Worm (Caenorhabditis elegans) whole organism, young adult: Measurements from ENCODE around the gene dhhc-10.

ENCODE experiments used
- B0035.1 ChIP-seq: sonication (generic microtip); optimal IDR thresholded peaks from 2 replicates; lab custom pipeline; 2016; ENCODE audit warnings: missing genetic modification characterization, mild to moderate bottlenecking, missing compliant biosample characterization, missing genotype, missing genetic modification reagents
- B0261.1 ChIP-seq: sonication (generic microtip); optimal IDR thresholded peaks from 2 replicates; lab custom pipeline; 2016; ENCODE audit warnings: mild to moderate bottlenecking, missing genetic modification characterization, moderate library complexity, missing compliant biosample characterization
- C17E4.6 ChIP-seq: fragments of 200-800 bp; sonication (Bioruptor generic); IDR thresholded peaks from 2 replicates; pipeline ENCODE4 v1.3.6; 2022; ENCODE audit warnings: missing genetic modification reagents, missing genetic modification characterization, missing compliant biosample characterization
- F23B12.7 ChIP-seq: sonication (generic microtip); optimal IDR thresholded peaks from 2 replicates; lab custom pipeline; 2017; ENCODE audit warnings: missing genetic modification characterization, mild to moderate bottlenecking, missing compliant biosample characterization, antibody characterized with exemption, moderate library complexity; ENCODE audit not compliant: insufficient read depth
- F33H1.4 ChIP-seq: fragments of 200-800 bp; sonication (Bioruptor generic); IDR thresholded peaks from 2 replicates; pipeline ENCODE4 v1.3.6; 2022; ENCODE audit warnings: missing genetic modification reagents, missing genetic modification characterization, missing compliant biosample characterization
- F49E8.2 ChIP-seq: sonication (generic microtip); optimal IDR thresholded peaks from 3 replicates; lab custom pipeline; 2017; ENCODE audit warnings: missing genetic modification characterization, mild to moderate bottlenecking, missing compliant biosample characterization, antibody characterized with exemption, moderate library complexity; ENCODE audit not compliant: insufficient read depth
- Y53G8AR.9 ChIP-seq: fragments of 200-800 bp; sonication (Bioruptor generic); conservative IDR thresholded peaks from 2 replicates; pipeline ENCODE4 v1.3.6; 2022; ENCODE audit warnings: missing genetic modification reagents, missing genetic modification characterization, missing compliant biosample characterization
- ZK185.1 ChIP-seq: sonication (generic microtip); optimal IDR thresholded peaks from 2 replicates; lab custom pipeline; 2016; ENCODE audit warnings: mild to moderate bottlenecking, missing genetic modification characterization, missing compliant biosample characterization; ENCODE audit not compliant: poor library complexity, severe bottlenecking
- aptf-2 ChIP-seq: fragments of 200-800 bp; sonication (Bioruptor generic); conservative IDR thresholded peaks from 2 replicates; pipeline ENCODE4 v1.3.6; 2022; ENCODE audit warnings: missing genetic modification reagents, missing genetic modification characterization, missing compliant biosample characterization
- athp-1 ChIP-seq: sonication (generic microtip); optimal IDR thresholded peaks from 2 replicates; lab custom pipeline; 2017; ENCODE audit warnings: mild to moderate bottlenecking, missing genetic modification characterization, missing compliant biosample characterization
- attf-5 ChIP-seq: fragments of 200-800 bp; sonication (Bioruptor generic); optimal IDR thresholded peaks from 2 replicates; lab custom pipeline; 2018; ENCODE audit warnings: mild to moderate bottlenecking, missing genetic modification characterization, missing compliant biosample characterization
- bed-2 ChIP-seq: fragments of 200-800 bp; sonication (Bioruptor generic); IDR thresholded peaks from 2 replicates; pipeline ENCODE4 v1.3.6; 2022; ENCODE audit warnings: missing genetic modification reagents, missing genetic modification characterization, missing compliant biosample characterization
- ccch-3 ChIP-seq: fragments of 200-800 bp; sonication (Bioruptor generic); optimal IDR thresholded peaks from 2 replicates; lab custom pipeline; 2018; ENCODE audit warnings: mild to moderate bottlenecking, missing genetic modification characterization, missing compliant biosample characterization
- cebp-1 ChIP-seq, 2 experiments: fragments of 200-800 bp in 1 of 2; sonication (Bioruptor generic) in 1 of 2; sonication (generic microtip) in 1 of 2; IDR thresholded peaks in 1 of 2; optimal IDR thresholded peaks in 1 of 2; 2 replicates each; pipeline versions ENCODE4 v1.3.6 to Lab custom; 2017 to 2022; ENCODE audit warnings: missing compliant biosample characterization in 2 of 2, missing genetic modification characterization in 2 of 2, mild to moderate bottlenecking in 1 of 2, missing genetic modification reagents in 1 of 2, moderate library complexity in 1 of 2
- ceh-40 ChIP-seq: fragments of 200-800 bp; sonication (Bioruptor generic); IDR thresholded peaks from 2 replicates; pipeline ENCODE4 v1.3.6; 2022; ENCODE audit warnings: missing genetic modification characterization, missing compliant biosample characterization
- dox-1 ChIP-seq: fragments of 200-800 bp; sonication (Bioruptor generic); IDR thresholded peaks from 2 replicates; pipeline ENCODE4 v1.3.6; 2022; ENCODE audit warnings: missing genetic modification reagents, missing genetic modification characterization, missing compliant biosample characterization
- dpff-1 ChIP-seq: sonication (generic microtip); optimal IDR thresholded peaks from 2 replicates; lab custom pipeline; 2017; ENCODE audit warnings: mild to moderate bottlenecking, missing genetic modification characterization, missing compliant biosample characterization
- egrh-3 ChIP-seq: fragments of 200-800 bp; sonication (Bioruptor generic); IDR thresholded peaks from 2 replicates; pipeline ENCODE4 v1.3.6; 2022; ENCODE audit warnings: missing genetic modification reagents, missing genetic modification characterization, missing compliant biosample characterization
- ets-4 ChIP-seq: fragments of 200-800 bp; sonication (Bioruptor generic); optimal IDR thresholded peaks from 2 replicates; lab custom pipeline; 2018; ENCODE audit warnings: mild to moderate bottlenecking, missing genetic modification characterization, missing compliant biosample characterization
- hlh-26 ChIP-seq: fragments of 200-800 bp; sonication (Bioruptor generic); conservative IDR thresholded peaks from 2 replicates; pipeline ENCODE4 v1.3.6; 2022; ENCODE audit warnings: missing genetic modification reagents, missing genetic modification characterization, missing compliant biosample characterization
- hrde-1 ChIP-seq: sonication (generic microtip); optimal IDR thresholded peaks from 2 replicates; lab custom pipeline; 2016; ENCODE audit warnings: missing genetic modification characterization, mild to moderate bottlenecking, missing compliant biosample characterization, moderate library complexity, missing genotype, missing genetic modification reagents, borderline replicate concordance
- let-607 ChIP-seq, 2 experiments: fragments of 200-800 bp in 1 of 2; sonication (Bioruptor generic) in 1 of 2; sonication (generic microtip) in 1 of 2; optimal IDR thresholded peaks; 2 replicates each; lab custom pipeline; 2016 to 2018; ENCODE audit warnings: mild to moderate bottlenecking in 2 of 2, missing compliant biosample characterization in 2 of 2, missing genetic modification characterization in 2 of 2, moderate library complexity in 2 of 2, missing genotype in 1 of 2
- lin-35 ChIP-seq, 3 experiments: fragments of 150-350 bp in 2 of 3; sonication (generic microtip) in 1 of 3; optimal IDR thresholded peaks; 2 replicates each; lab custom pipeline; 2014 to 2018; ENCODE audit warnings: missing biosample characterization in 3 of 3, missing genetic modification characterization in 3 of 3, missing genetic modification reagents in 3 of 3
- lin-40 ChIP-seq: sonication (generic microtip); optimal IDR thresholded peaks from 2 replicates; lab custom pipeline; 2016; ENCODE audit warnings: missing genetic modification characterization, mild to moderate bottlenecking, missing compliant biosample characterization, missing genotype, missing genetic modification reagents
- lin-54 ChIP-seq: fragments of 200-800 bp; sonication (Bioruptor generic); optimal IDR thresholded peaks from 2 replicates; lab custom pipeline; 2018; ENCODE audit warnings: mild to moderate bottlenecking, missing genetic modification characterization, missing compliant biosample characterization
- lir-1 ChIP-seq: fragments of 200-800 bp; sonication (Bioruptor generic); conservative IDR thresholded peaks from 2 replicates; pipeline ENCODE4 v1.3.6; 2022; ENCODE audit warnings: missing genetic modification reagents, missing genetic modification characterization, missing compliant biosample characterization
- madf-10 ChIP-seq: sonication (generic microtip); optimal IDR thresholded peaks from 2 replicates; lab custom pipeline; 2016; ENCODE audit warnings: mild to moderate bottlenecking, missing genetic modification characterization, missing compliant biosample characterization
- madf-8 ChIP-seq: fragments of 200-800 bp; sonication (Bioruptor generic); conservative IDR thresholded peaks from 2 replicates; pipeline ENCODE4 v1.3.6; 2022; ENCODE audit warnings: missing genetic modification reagents, missing genetic modification characterization, missing compliant biosample characterization
- mcd-1 ChIP-seq: fragments of 200-800 bp; sonication (Bioruptor generic); IDR thresholded peaks from 2 replicates; pipeline ENCODE4 v1.3.6; 2022; ENCODE audit warnings: missing genetic modification reagents, missing genetic modification characterization, missing compliant biosample characterization
- nfyb-1 ChIP-seq: fragments of 200-800 bp; sonication (Bioruptor generic); IDR thresholded peaks from 2 replicates; pipeline ENCODE4 v1.3.6; 2022; ENCODE audit warnings: missing genetic modification reagents, missing genetic modification characterization, missing compliant biosample characterization
- nhr-80 ChIP-seq: sonication (generic microtip); optimal IDR thresholded peaks from 2 replicates; lab custom pipeline; 2016; ENCODE audit warnings: missing genetic modification characterization, missing compliant biosample characterization
- pbrm-1 ChIP-seq: fragments of 200-800 bp; sonication (Bioruptor generic); IDR thresholded peaks from 2 replicates; pipeline ENCODE4 v1.3.6; 2022; ENCODE audit warnings: missing genetic modification reagents, missing genetic modification characterization, missing compliant biosample characterization
- pha-4 ChIP-seq: fragments of 150-350 bp; sonication (generic microtip); optimal IDR thresholded peaks from 2 replicates; lab custom pipeline; 2014; ENCODE audit warnings: missing biosample characterization, missing genetic modification reagents, missing genetic modification characterization
- rpc-1 ChIP-seq, 2 experiments: fragments of 150-350 bp in 1 of 2; sonication (generic microtip) in 1 of 2; optimal IDR thresholded peaks; 2 replicates each; lab custom pipeline; 2014 to 2018; ENCODE audit warnings: missing biosample characterization in 1 of 2, missing genetic modification characterization in 1 of 2, missing genetic modification reagents in 1 of 2, missing genotype in 1 of 2
- snpc-1.3 ChIP-seq: sonication (generic microtip); optimal IDR thresholded peaks from 2 replicates; lab custom pipeline; 2017; ENCODE audit warnings: missing genetic modification characterization, mild to moderate bottlenecking, missing compliant biosample characterization, antibody characterized with exemption, moderate library complexity, missing genotype, missing genetic modification reagents; ENCODE audit not compliant: insufficient read depth
- snpc-4 ChIP-seq, 5 experiments: fragments of 150-350 bp in 1 of 5; sonication (generic microtip) in 4 of 5; optimal IDR thresholded peaks; 2 replicates each; lab custom pipeline; 2014 to 2018; ENCODE audit warnings: missing genetic modification characterization in 5 of 5, missing biosample characterization in 3 of 5, antibody characterized with exemption in 2 of 5, mild to moderate bottlenecking in 2 of 5, missing compliant biosample characterization in 2 of 5, missing genotype in 2 of 5, moderate library complexity in 2 of 5, missing genetic modification reagents in 1 of 5
- somi-1 ChIP-seq: fragments of 200-800 bp; sonication (Bioruptor generic); optimal IDR thresholded peaks from 2 replicates; lab custom pipeline; 2018; ENCODE audit warnings: mild to moderate bottlenecking, missing genetic modification characterization, missing compliant biosample characterization
- tbp1 ChIP-seq: fragments of 200-800 bp; sonication (Bioruptor generic); optimal IDR thresholded peaks from 2 replicates; lab custom pipeline; 2018; ENCODE audit warnings: mild to moderate bottlenecking, missing genetic modification characterization, missing compliant biosample characterization
- tbx-9 ChIP-seq: sonication (generic microtip); optimal IDR thresholded peaks from 2 replicates; lab custom pipeline; 2016; ENCODE audit warnings: borderline replicate concordance, missing genetic modification characterization, inconsistent platforms, missing compliant biosample characterization
- tlf-1 ChIP-seq: fragments of 200-800 bp; sonication (Bioruptor generic); optimal IDR thresholded peaks from 2 replicates; lab custom pipeline; 2018; ENCODE audit warnings: mild to moderate bottlenecking, missing genetic modification characterization, missing compliant biosample characterization
- unc-130 ChIP-seq: sonication (generic microtip); optimal IDR thresholded peaks from 2 replicates; lab custom pipeline; 2016; ENCODE audit warnings: missing genetic modification reagents, missing genetic modification characterization, missing compliant biosample characterization
- xnd-1 ChIP-seq: sonication (generic microtip); optimal IDR thresholded peaks from 2 replicates; lab custom pipeline; 2016; ENCODE audit warnings: missing genotype, missing genetic modification reagents, missing genetic modification characterization, missing compliant biosample characterization
- ztf-26 ChIP-seq: sonication (generic microtip); optimal IDR thresholded peaks from 2 replicates; lab custom pipeline; 2017; ENCODE audit warnings: missing genetic modification characterization, missing compliant biosample characterization

dhhc-10 gene

ce11 chrX:4706755-4707226 lies at the start of gene dhhc-10:
dhhc-10 (plus strand) TSS chrX:4707176.
- TF ChIP-seq pbrm-1: 0 out of 2 replicates have a peak, but pooled peaks have one; percentile 35
- TF ChIP-seq mcd-1 (GFP tag; lab: Robert Waterston, UW): peak; percentile 29; the same call in 1 of the 2 replicates
- TF ChIP-seq ZK185.1 (tag; lab: Kevin White, UChicago): peak; percentile 45
- no peak for TF ChIP-seq aptf-2
- peak; percentile 97 for TF ChIP-seq nhr-80 (tag; lab: Kevin White, UChicago)
- TF ChIP-seq lin-35 (GFP tag; optimal IDR thresholded peaks at IDR 0.05; lab: Kevin White, UChicago): peak in 1 of 3 experiments; percentile 21
- TF ChIP-seq tbp1 (GFP tag; lab: Kevin White, UChicago): peak; percentile 7
- TF ChIP-seq attf-5: peak; percentile 9
- no peak for TF ChIP-seq hlh-26 (GFP tag; lab: Robert Waterston, UW)
- TF ChIP-seq lin-54 (GFP tag; lab: Kevin White, UChicago): peak; percentile 8
- no peak for TF ChIP-seq B0261.1 (tag; lab: Kevin White, UChicago)
- no peak for TF ChIP-seq somi-1 (GFP tag; lab: Kevin White, UChicago)
- peak; percentile 23 for TF ChIP-seq lin-40 (tag; lab: Kevin White, UChicago)
- TF ChIP-seq snpc-4 (GFP tag; optimal IDR thresholded peaks at IDR 0.05; lab: Kevin White, UChicago): no peak
- peak in 2 of 4 experiments; percentile 2 to 8 for TF ChIP-seq snpc-4 (tag; optimal IDR thresholded peaks at IDR 0.05; lab: Kevin White, UChicago)
- no peak for TF ChIP-seq cebp-1 (GFP tag; IDR thresholded peaks at IDR 0.05; lab: Robert Waterston, UW)
- TF ChIP-seq cebp-1 (tag; optimal IDR thresholded peaks at IDR 0.05; lab: Kevin White, UChicago): peak; percentile 59
- peak; percentile 88 to 91 for TF ChIP-seq let-607 (tag; optimal IDR thresholded peaks at IDR 0.05; lab: Kevin White, UChicago)
- TF ChIP-seq dox-1 (GFP tag; lab: Robert Waterston, UW): peak; percentile 71
- no peak for TF ChIP-seq madf-8 (GFP tag; lab: Robert Waterston, UW)
- peak; percentile 77 for TF ChIP-seq ets-4 (GFP tag; lab: Kevin White, UChicago)
- TF ChIP-seq lir-1: no peak

- TF ChIP-seq dpff-1 (tag; lab: Kevin White, UChicago) (no peak), egrh-3 (GFP tag; lab: Robert Waterston, UW) (no peak), F23B12.7 (no peak), pha-4 (tag; lab: Kevin White, UChicago) (no peak), B0035.1 (no peak), nhr-80 (tag; lab: Kevin White, UChicago) (no peak), nfyb-1 (GFP tag; lab: Robert Waterston, UW) (no peak), Y53G8AR.9 (GFP tag; lab: Robert Waterston, UW) (no peak), C17E4.6 (GFP tag; lab: Robert Waterston, UW) (no peak), aptf-2 (no peak), rpc-1 (optimal IDR thresholded peaks at IDR 0.05; lab: Kevin White, UChicago) (no peak), rpc-1 (tag; optimal IDR thresholded peaks at IDR 0.05; lab: Kevin White, UChicago) (no peak), athp-1 (tag; lab: Kevin White, UChicago) (no peak)
Measured at ce11 chrX:4657577-4657976, 49.4 kb upstream of the dhhc-10 start.

- no peak for TF ChIP-seq ztf-26
- TF ChIP-seq rpc-1 (optimal IDR thresholded peaks at IDR 0.05; lab: Kevin White, UChicago): no peak
- no peak for TF ChIP-seq rpc-1 (tag; optimal IDR thresholded peaks at IDR 0.05; lab: Kevin White, UChicago)
- TF ChIP-seq unc-130 (GFP tag; lab: Kevin White, UChicago): no peak
- TF ChIP-seq F33H1.4 (GFP tag; lab: Robert Waterston, UW): no peak
- no peak for TF ChIP-seq hrde-1 (tag; lab: Kevin White, UChicago)
- TF ChIP-seq tbx-9 (tag; lab: Kevin White, UChicago): no peak
- no peak for TF ChIP-seq F49E8.2
- no peak for TF ChIP-seq ceh-40
- no peak for TF ChIP-seq ccch-3 (GFP tag; lab: Kevin White, UChicago)
- TF ChIP-seq nhr-80 (tag; lab: Kevin White, UChicago): no peak
- TF ChIP-seq madf-10 (tag; lab: Kevin White, UChicago): no peak
- TF ChIP-seq bed-2 (GFP tag; lab: Robert Waterston, UW): no peak
- TF ChIP-seq tlf-1 (GFP tag; lab: Kevin White, UChicago): no peak
- no peak for TF ChIP-seq snpc-1.3
- no peak for TF ChIP-seq xnd-1
Measured at ce11 chrX:4658303-4658702, 48.7 kb upstream of the dhhc-10 start.
